Worm (Caenorhabditis elegans): ENCODE measurements around the gene twk-36.

DNA sequence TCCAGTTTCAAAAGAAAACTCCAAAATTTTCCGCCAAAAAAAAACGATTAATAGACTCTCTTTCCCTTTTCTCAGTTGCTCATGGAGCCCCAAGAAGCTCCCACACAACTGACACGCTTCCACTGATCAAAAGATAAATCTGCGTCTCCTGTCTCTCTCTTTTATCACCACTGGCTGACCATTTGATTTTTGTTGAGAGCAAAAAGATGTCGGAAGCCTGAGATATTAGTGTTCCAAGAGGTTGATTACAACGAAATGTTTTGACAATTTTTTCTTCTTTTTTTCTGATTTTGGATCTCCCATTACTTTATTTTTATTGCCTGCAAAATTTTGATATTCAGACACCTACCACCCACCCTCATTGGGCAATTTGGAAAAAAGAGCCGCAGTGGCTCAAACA lies 14.3 kb downstream of the twk-36 start, which contains the start of gene twk-42:
- no peak for TF ChIP-seq dpl-1 (GFP tag; optimal IDR thresholded peaks at IDR 0.05)
- TF ChIP-seq ces-1 (GFP tag; optimal IDR thresholded peaks at IDR 0.05) = no peak
- no peak for TF ChIP-seq ama-1 (optimal IDR thresholded peaks at IDR 0.05)
- no peak for TF ChIP-seq lin-15B (tag; optimal IDR thresholded peaks at IDR 0.05)
- TF ChIP-seq nhr-12 (tag; optimal IDR thresholded peaks at IDR 0.05) = no peak
- no peak for TF ChIP-seq hlh-17 (GFP tag; optimal IDR thresholded peaks at IDR 0.05; ENCODE audit: borderline replicate concordance)
- TF ChIP-seq nhr-76 (tag; optimal IDR thresholded peaks at IDR 0.05) = no peak
- TF ChIP-seq pqm-1 (tag; optimal IDR thresholded peaks at IDR 0.05) = no peak
- no peak for TF ChIP-seq nhr-11 (tag; optimal IDR thresholded peaks at IDR 0.05)
- no peak for TF ChIP-seq zip-4 (GFP tag; optimal IDR thresholded peaks at IDR 0.05)
- TF ChIP-seq ceh-82 (tag; optimal IDR thresholded peaks at IDR 0.05) = no peak
